Fruit fly (Drosophila melanogaster) whole organism, pupa: Measurements from ENCODE around the gene CalpC.

Experiments
- CG10348 ChIP-seq: fragments of 200-800 bp; sonication (Bioruptor generic); IDR thresholded peaks from 2 replicates; pipeline ENCODE4 v1.3.6; 2022; ENCODE audit warnings: missing biosample characterization, missing genetic modification characterization
- CG12605 ChIP-seq: fragments of 200-800 bp; sonication (Bioruptor generic); IDR thresholded peaks from 2 replicates; pipeline ENCODE4 v1.3.6; 2022; ENCODE audit warnings: missing biosample characterization, missing genetic modification characterization
- CG13204 ChIP-seq: fragments of 200-800 bp; sonication (Bioruptor generic); optimal IDR thresholded peaks from 2 replicates; lab custom pipeline; 2018; ENCODE audit warnings: missing biosample characterization, mild to moderate bottlenecking, missing genetic modification characterization, moderate library complexity
- CG14655 ChIP-seq: fragments of 200-800 bp; sonication (Bioruptor generic); optimal IDR thresholded peaks from 3 replicates; lab custom pipeline; 2017; ENCODE audit warnings: mild to moderate bottlenecking, missing biosample characterization, missing genetic modification reagents, missing genetic modification characterization
- CG15710 ChIP-seq: fragments of 200-800 bp; sonication (Bioruptor generic); optimal IDR thresholded peaks from 2 replicates; lab custom pipeline; 2018; ENCODE audit warnings: missing biosample characterization, mild to moderate bottlenecking, missing genetic modification characterization, moderate library complexity
- CG17806 ChIP-seq: fragments of 200-800 bp; sonication (Bioruptor generic); optimal IDR thresholded peaks from 2 replicates; lab custom pipeline; 2018; ENCODE audit warnings: missing biosample characterization, mild to moderate bottlenecking, missing genetic modification characterization, moderate library complexity
- CG32121 ChIP-seq: fragments of 200-800 bp; sonication (Bioruptor generic); IDR thresholded peaks from 2 replicates; pipeline ENCODE4 v1.3.6; 2022; ENCODE audit warnings: missing biosample characterization, missing genetic modification characterization
- CG34367 ChIP-seq: fragments of 200-800 bp; sonication (Bioruptor generic); optimal IDR thresholded peaks from 2 replicates; lab custom pipeline; 2018; ENCODE audit warnings: missing biosample characterization, mild to moderate bottlenecking, missing genetic modification characterization
- CG4496 ChIP-seq: fragments of 200-800 bp; sonication (Bioruptor generic); IDR thresholded peaks from 3 replicates; pipeline ENCODE4 v1.3.6; 2022; ENCODE audit warnings: missing biosample characterization, missing genetic modification characterization
- CG8159 ChIP-seq: fragments of 200-800 bp; sonication (Bioruptor generic); optimal IDR thresholded peaks from 3 replicates; lab custom pipeline; 2018; ENCODE audit warnings: missing biosample characterization, mild to moderate bottlenecking, missing genetic modification characterization, moderate library complexity
- CG8301 ChIP-seq: fragments of 200-800 bp; sonication (Bioruptor generic); optimal IDR thresholded peaks from 2 replicates; lab custom pipeline; 2018; ENCODE audit warnings: missing biosample characterization, mild to moderate bottlenecking, missing genetic modification characterization
- CG9948 ChIP-seq: fragments of 200-800 bp; sonication (Bioruptor generic); optimal IDR thresholded peaks from 2 replicates; lab custom pipeline; 2018; ENCODE audit warnings: missing biosample characterization, mild to moderate bottlenecking, missing genetic modification characterization, moderate library complexity
- D1 ChIP-seq: fragments of 200-800 bp; sonication (Bioruptor generic); optimal IDR thresholded peaks from 2 replicates; lab custom pipeline; 2018; ENCODE audit warnings: missing biosample characterization, mild to moderate bottlenecking, missing genetic modification characterization, moderate library complexity
- EcR ChIP-seq: fragments of 200-800 bp; sonication (Bioruptor generic); optimal IDR thresholded peaks from 3 replicates; lab custom pipeline; 2019; ENCODE audit warnings: missing biosample characterization, missing genetic modification characterization, mild to moderate bottlenecking, moderate library complexity, missing genetic modification reagents
- Ets98B ChIP-seq: fragments of 200-800 bp; sonication (Bioruptor generic); IDR thresholded peaks from 2 replicates; pipeline ENCODE4 v1.3.6; 2022; ENCODE audit warnings: missing biosample characterization, missing genetic modification characterization
- Pif1A ChIP-seq: fragments of 200-800 bp; sonication (Bioruptor generic); optimal IDR thresholded peaks from 3 replicates; lab custom pipeline; 2016; ENCODE audit warnings: missing biosample characterization, missing genetic modification characterization
- Pif1B ChIP-seq: fragments of 200-800 bp; sonication (Bioruptor generic); optimal IDR thresholded peaks from 3 replicates; lab custom pipeline; 2016; ENCODE audit warnings: missing biosample characterization, missing genetic modification characterization
- Snoo ChIP-seq: fragments of 200-800 bp; sonication (Bioruptor generic); optimal IDR thresholded peaks from 3 replicates; lab custom pipeline; 2017; ENCODE audit warnings: missing biosample characterization, mild to moderate bottlenecking, missing genetic modification characterization, inconsistent platforms
- fd96Ca ChIP-seq: fragments of 200-800 bp; sonication (Bioruptor generic); IDR thresholded peaks from 3 replicates; pipeline ENCODE4 v1.3.6; 2022; ENCODE audit warnings: missing biosample characterization, missing genetic modification characterization
- gl ChIP-seq: fragments of 200-800 bp; sonication (Bioruptor generic); optimal IDR thresholded peaks from 2 replicates; lab custom pipeline; 2018; ENCODE audit warnings: missing biosample characterization, mild to moderate bottlenecking, missing genetic modification characterization
- rn ChIP-seq: fragments of 200-800 bp; sonication (Bioruptor generic); IDR thresholded peaks from 2 replicates; pipeline ENCODE4 v1.3.6; 2022; ENCODE audit warnings: missing biosample characterization, missing genetic modification characterization

Gene CalpC

dm6 chrX:16308953-16309352, 16.6 kb upstream of the CalpC start:
- no peak for TF ChIP-seq D1 (tag; lab: Kevin White, UChicago)
- TF ChIP-seq Pif1B (GFP tag; lab: Kevin White, UChicago), result no peak
- no peak for TF ChIP-seq CG14655
- TF ChIP-seq CG32121 (GFP tag; lab: Robert Waterston, UW), result no peak
- no peak for TF ChIP-seq CG9948 (tag; lab: Kevin White, UChicago)
- no peak for TF ChIP-seq Pif1A (GFP tag; lab: Kevin White, UChicago)
- no peak for TF ChIP-seq fd96Ca
- TF ChIP-seq CG8301, result no peak
- no peak for TF ChIP-seq CG12605
- TF ChIP-seq CG10348 (GFP tag; lab: Robert Waterston, UW), result no peak
- no peak for TF ChIP-seq CG4496
- TF ChIP-seq Ets98B, result no peak
- TF ChIP-seq rn, result no peak
- TF ChIP-seq CG15710 (tag; lab: Kevin White, UChicago), result no peak
- TF ChIP-seq CG17806, result no peak
- TF ChIP-seq CG13204 (GFP tag; lab: Kevin White, UChicago), result no peak
- no peak for TF ChIP-seq gl
- TF ChIP-seq CG34367 (tag; lab: Kevin White, UChicago), result no peak

DNA sequence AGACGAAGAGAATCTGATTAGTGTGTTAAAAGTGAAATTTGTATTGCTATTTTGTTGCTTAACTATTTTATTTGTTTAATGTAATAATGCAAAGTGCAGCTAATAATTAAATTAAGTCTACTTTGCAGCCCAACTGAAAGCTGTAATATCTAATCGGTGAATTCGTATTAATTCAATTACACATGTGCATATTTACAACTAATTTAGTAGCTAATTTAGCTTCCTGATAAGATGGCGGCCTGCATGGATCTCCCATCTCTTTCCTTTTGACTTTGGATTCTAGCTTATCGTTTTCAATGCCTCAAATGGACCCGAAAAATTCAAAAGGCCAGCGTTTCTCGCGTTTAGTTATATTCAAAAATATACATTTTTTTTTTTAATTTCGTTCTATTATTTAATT, 15.8 kb upstream of the CalpC start:
- TF ChIP-seq Pif1B (GFP tag; lab: Kevin White, UChicago) (no peak), fd96Ca (no peak), gl (no peak), EcR (GFP tag; lab: Kevin White, UChicago) (no peak), CG34367 (tag; lab: Kevin White, UChicago) (no peak), CG8301 (no peak), CG12605 (no peak), CG4496 (no peak), CG8159 (tag; lab: Kevin White, UChicago) (no peak), CG10348 (GFP tag; lab: Robert Waterston, UW) (no peak), CG13204 (GFP tag; lab: Kevin White, UChicago) (no peak), CG32121 (GFP tag; lab: Robert Waterston, UW) (no peak), CG17806 (no peak), Ets98B (no peak), CG14655 (no peak), CG9948 (tag; lab: Kevin White, UChicago) (no peak), rn (no peak), D1 (tag; lab: Kevin White, UChicago) (no peak), CG15710 (tag; lab: Kevin White, UChicago) (no peak)
- TF ChIP-seq, all 21 proteins: peak for 0

DNA sequence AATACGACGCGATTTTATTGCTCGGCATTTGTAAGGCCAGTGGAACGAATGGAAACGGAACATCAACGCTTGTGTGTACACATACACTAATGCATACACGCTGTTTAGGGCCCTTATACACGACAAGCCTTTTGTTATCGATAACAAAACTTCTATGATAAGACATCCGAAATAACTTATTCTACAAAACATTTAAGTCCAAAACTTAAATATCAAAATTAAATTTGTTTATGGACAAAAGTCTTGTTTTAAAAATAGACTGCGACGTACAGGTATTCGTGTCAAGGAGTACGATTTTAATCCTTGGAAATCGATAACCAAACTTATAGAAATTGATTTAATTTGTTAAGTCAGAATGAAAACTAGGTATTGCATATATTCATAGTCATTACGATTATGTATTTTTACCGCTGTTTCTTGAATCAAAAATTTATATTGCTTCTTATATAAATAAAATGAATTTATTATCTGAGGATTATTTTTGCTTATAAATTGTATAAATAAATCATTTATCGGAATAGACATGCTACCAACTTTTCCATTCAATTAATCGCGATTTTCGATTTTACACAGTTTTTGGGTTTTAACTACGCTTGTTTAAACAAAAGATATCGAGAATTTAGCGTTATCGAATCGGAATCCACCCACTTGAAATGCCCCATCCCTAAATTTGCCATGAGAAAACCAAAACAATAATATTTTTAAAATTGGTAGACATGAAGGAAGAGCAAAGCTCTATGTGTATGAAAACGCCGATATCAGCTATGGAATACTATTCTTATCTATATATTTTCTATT, 12.3 kb upstream of the CalpC start, which contains the start of the genes CG9915 and SWIP:
Gene CG9915 (minus strand): TSS at position 61 of the 798 bp plus-strand sequence.
Gene SWIP (plus strand): TSS at position 632 of the 798 bp plus-strand sequence.
- TF ChIP-seq CG32121 (GFP tag; lab: Robert Waterston, UW) (no peak), CG12605 (no peak), gl (no peak), CG15710 (tag; lab: Kevin White, UChicago) (peak; percentile 3), Pif1A (GFP tag; lab: Kevin White, UChicago) (no peak), CG8159 (tag; lab: Kevin White, UChicago) (no peak), CG4496 (0 out of 3 replicates have a peak, but pooled peaks have one; percentile 18), Pif1B (GFP tag; lab: Kevin White, UChicago) (no peak), CG13204 (GFP tag; lab: Kevin White, UChicago) (no peak)

DNA sequence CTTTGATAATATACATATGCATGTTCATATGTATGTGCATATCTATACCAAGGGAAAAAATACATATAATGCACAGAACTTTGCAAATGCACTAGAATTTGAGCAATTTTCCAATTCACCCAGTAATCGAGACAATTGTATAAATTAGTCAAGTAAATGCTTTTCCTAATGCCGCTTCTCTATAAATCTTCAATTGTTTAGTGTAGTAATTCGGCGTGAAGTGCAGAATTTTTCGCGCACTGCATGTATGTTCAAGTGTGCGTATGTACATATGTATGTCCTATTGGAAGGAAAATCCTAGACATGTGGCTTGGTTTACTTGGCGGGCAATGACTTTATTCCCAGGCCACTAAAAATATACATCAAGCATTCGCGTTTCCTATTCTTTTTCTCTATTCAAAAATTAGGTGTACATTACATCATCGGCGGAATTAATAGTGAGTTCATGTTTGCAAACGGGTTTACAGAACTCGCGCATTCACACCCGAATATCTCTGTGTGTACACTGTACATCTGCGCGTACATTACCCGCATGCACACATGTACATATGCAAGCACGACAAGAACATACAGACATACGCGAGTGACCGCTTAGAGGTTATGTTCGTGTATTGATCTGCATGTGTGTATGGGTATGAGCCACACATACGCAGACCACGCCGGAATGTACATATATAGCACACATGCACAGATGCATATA, 6.6 kb upstream of the CalpC start:
- TF ChIP-seq CG8159 (tag; lab: Kevin White, UChicago) (peak; percentile 76), Ets98B (peak; percentile 73), Pif1A (GFP tag; lab: Kevin White, UChicago) (peak; percentile 82), Snoo (peak; percentile 39), rn (peak; percentile 64), CG34367 (tag; lab: Kevin White, UChicago) (peak; percentile 71), CG4496 (peak; percentile 87), CG8301 (peak; percentile 76), fd96Ca (peak; percentile 83), CG13204 (GFP tag; lab: Kevin White, UChicago) (no peak), CG12605 (peak; percentile 68), gl (no peak), CG32121 (GFP tag; lab: Robert Waterston, UW) (peak; percentile 48; the same call in 1 of the 2 replicates), CG10348 (GFP tag; lab: Robert Waterston, UW) (no peak), EcR (GFP tag; lab: Kevin White, UChicago) (peak; percentile 94), Pif1B (GFP tag; lab: Kevin White, UChicago) (peak; percentile 86), CG14655 (no peak), CG15710 (tag; lab: Kevin White, UChicago) (peak; percentile 68), CG17806 (peak; percentile 77), D1 (tag; lab: Kevin White, UChicago) (no peak), CG9948 (tag; lab: Kevin White, UChicago) (peak; percentile 79)

dm6 chrX:16319558-16319924, 6.0 kb upstream of the CalpC start:
- TF ChIP-seq CG12605 (no peak), CG34367 (tag; lab: Kevin White, UChicago) (no peak), CG32121 (GFP tag; lab: Robert Waterston, UW) (no peak), CG15710 (tag; lab: Kevin White, UChicago) (no peak), fd96Ca (no peak), CG13204 (GFP tag; lab: Kevin White, UChicago) (no peak), CG8159 (tag; lab: Kevin White, UChicago) (no peak), gl (no peak), CG9948 (tag; lab: Kevin White, UChicago) (no peak), CG8301 (no peak), CG17806 (no peak), Pif1B (GFP tag; lab: Kevin White, UChicago) (no peak), D1 (tag; lab: Kevin White, UChicago) (no peak), CG4496 (no peak), Pif1A (GFP tag; lab: Kevin White, UChicago) (no peak), Snoo (no peak)
